Worm (Caenorhabditis elegans): ENCODE data around the gene sgt-1.
"Not testable (repeated sequence)": the region's sequence is repeated elsewhere in the genome, so short reads cannot be mapped to it uniquely, and the experiment has no call there.

Gene sgt-1

ce11 chrII:4918501-4919021 lies 15.0 kb upstream of the sgt-1 start:
- TF ChIP-seq B0261.1 (tag; optimal IDR thresholded peaks at IDR 0.05) (no peak), Y67H2A.10 (GFP tag; conservative IDR thresholded peaks at IDR 0.05) (no peak), ets-4 (GFP tag; optimal IDR thresholded peaks at IDR 0.05) (no peak), somi-1 (GFP tag; optimal IDR thresholded peaks at IDR 0.05) (no peak), mcd-1 (GFP tag; IDR thresholded peaks at IDR 0.05) (no peak)

ce11 chrII:4916462-4916861 lies 12.9 kb upstream of the sgt-1 start, which contains the start of gene msp-31:
Gene msp-31 (minus strand): TSS chrII:4916562.
- not testable (repeated sequence) for TF ChIP-seq attf-6, lin-26, ceh-40 (GFP tag; IDR thresholded peaks at IDR 0.05)

- TF ChIP-seq B0019.2 (GFP tag; conservative IDR thresholded peaks at IDR 0.05): no peak
These were observed 12.0 kb upstream of the sgt-1 start for ce11 chrII:4915572-4915971.

ce11 chrII:4914214-4914613 lies 10.6 kb upstream of the sgt-1 start, which contains the start of gene R05F9.11:
Gene R05F9.11 (minus strand): TSS chrII:4914218.
- peak; percentile 66 for TF ChIP-seq D2030.7 (GFP tag; IDR thresholded peaks at IDR 0.05)
- TF ChIP-seq madf-6 (GFP tag; IDR thresholded peaks at IDR 0.05): peak; percentile 93
- no peak for TF ChIP-seq hlh-12 (tag; optimal IDR thresholded peaks at IDR 0.05)
- no peak for TF ChIP-seq sdz-38 (tag; optimal IDR thresholded peaks at IDR 0.05)
- TF ChIP-seq F49E8.2 (tag; optimal IDR thresholded peaks at IDR 0.05; ENCODE audit: insufficient read depth): peak; percentile 43
- no peak for TF ChIP-seq ceh-79 (tag; optimal IDR thresholded peaks at IDR 0.05)
- peak; percentile 45 for TF ChIP-seq lin-54 (GFP tag; optimal IDR thresholded peaks at IDR 0.05)
- TF ChIP-seq lin-26 (GFP tag; IDR thresholded peaks at IDR 0.05): no peak
- no peak for TF ChIP-seq ceh-40 (GFP tag; IDR thresholded peaks at IDR 0.05)
- TF ChIP-seq lsl-1 (GFP tag; optimal IDR thresholded peaks at IDR 0.05): peak; percentile 94
- TF ChIP-seq ets-4 (GFP tag; optimal IDR thresholded peaks at IDR 0.05): no peak
- TF ChIP-seq him-1 (tag; optimal IDR thresholded peaks at IDR 0.05): peak; percentile 79
- peak; percentile 27 for TF ChIP-seq efl-1 (GFP tag; optimal IDR thresholded peaks at IDR 0.05)
- peak; percentile 90 for TF ChIP-seq xnd-1 (tag; optimal IDR thresholded peaks at IDR 0.05)
- no peak for TF ChIP-seq rec-8 (tag; optimal IDR thresholded peaks at IDR 0.05)
- TF ChIP-seq hsf-1 (GFP tag; IDR thresholded peaks at IDR 0.05): 0 out of 2 replicates have a peak, but pooled peaks have one; percentile 40
- no peak for TF ChIP-seq snpc-1.1 (tag; optimal IDR thresholded peaks at IDR 0.05; ENCODE audit: insufficient read depth)
- TF ChIP-seq rcor-1 (GFP tag; IDR thresholded peaks at IDR 0.05): 0 out of 2 replicates have a peak, but pooled peaks have one; percentile 11
- TF ChIP-seq C17E4.6 (GFP tag; IDR thresholded peaks at IDR 0.05): no peak
- TF ChIP-seq nhr-179 (tag; optimal IDR thresholded peaks at IDR 0.05): no peak
- TF ChIP-seq F22D6.2 (tag; optimal IDR thresholded peaks at IDR 0.05): no peak
- TF ChIP-seq tlf-1 (GFP tag; optimal IDR thresholded peaks at IDR 0.05): peak; percentile 4
- TF ChIP-seq tbp1 (GFP tag; optimal IDR thresholded peaks at IDR 0.05): peak; percentile 42
- TF ChIP-seq ztf-6 (GFP tag; IDR thresholded peaks at IDR 0.05): no peak
- peak; percentile 87 for TF ChIP-seq madf-8 (GFP tag; conservative IDR thresholded peaks at IDR 0.05)
- TF ChIP-seq ceh-58 (GFP tag; IDR thresholded peaks at IDR 0.05): no peak
- no peak for TF ChIP-seq F23B12.7 (tag; optimal IDR thresholded peaks at IDR 0.05; ENCODE audit: insufficient read depth)
- no peak for TF ChIP-seq nfyb-1 (GFP tag; IDR thresholded peaks at IDR 0.05)
- peak; percentile 95 for TF ChIP-seq F33H1.4 (GFP tag; IDR thresholded peaks at IDR 0.05)
- 0 out of 2 replicates have a peak, but pooled peaks have one; percentile 52 for TF ChIP-seq ceh-91 (GFP tag; IDR thresholded peaks at IDR 0.05)
- no peak for TF ChIP-seq K11D2.4 (GFP tag; IDR thresholded peaks at IDR 0.05)
- no peak for TF ChIP-seq sptf-2 (GFP tag; optimal IDR thresholded peaks at IDR 0.05)
- 0 out of 2 replicates have a peak, but pooled peaks have one; percentile 18 for TF ChIP-seq mcd-1 (GFP tag; IDR thresholded peaks at IDR 0.05)
- TF ChIP-seq F55B11.4 (tag; optimal IDR thresholded peaks at IDR 0.05; ENCODE audit: borderline replicate concordance, insufficient read depth): no peak
